Worm (Caenorhabditis elegans): ENCODE results near the gene nhr-15.
A peak's percentile ranks its signal among the peaks of the same experiment; 100 is the strongest.

nhr-15 gene

DNA sequence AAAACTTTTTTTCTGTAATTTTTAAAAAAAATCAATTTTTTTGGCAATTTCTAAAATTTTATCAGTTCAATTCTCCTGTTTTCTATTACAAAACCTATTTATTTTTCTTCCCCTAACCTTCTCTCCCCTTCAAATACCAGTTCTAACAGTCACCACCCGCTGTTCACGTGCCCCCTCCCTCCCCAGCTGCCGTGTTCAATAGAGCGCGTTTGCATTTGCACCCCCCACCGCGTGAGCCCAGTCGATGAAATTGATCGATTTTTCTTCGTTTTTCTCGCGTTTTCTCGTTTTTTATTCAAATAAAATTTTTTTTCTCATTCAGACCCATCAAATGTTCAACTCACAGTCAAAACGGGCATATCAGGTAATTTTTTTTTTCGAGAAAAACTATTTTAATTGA, 36.5 kb downstream of the nhr-15 start, which contains the start of gene atg-9 (continued):
- TF ChIP-seq rbr-2 (tag; optimal IDR thresholded peaks at IDR 0.05) (peak; percentile 46), saeg-2 (GFP tag; IDR thresholded peaks at IDR 0.05) (no peak), daf-12 (tag; optimal IDR thresholded peaks at IDR 0.05) (no peak), hif-1 (tag; optimal IDR thresholded peaks at IDR 0.05) (peak in 1 of 2 experiments; percentile 59), dve-1 (tag; optimal IDR thresholded peaks at IDR 0.05; ENCODE audit: insufficient read depth) (peak; percentile 85), nhr-77 (tag; optimal IDR thresholded peaks at IDR 0.05) (peak; percentile 84), lsy-2 (tag; optimal IDR thresholded peaks at IDR 0.05) (peak in 1 of 2 experiments; percentile 74), daf-8 (GFP tag; IDR thresholded peaks at IDR 0.05) (no peak), ama-1 (optimal IDR thresholded peaks at IDR 0.05) (peak; percentile 51), T26A8.4 (GFP tag; IDR thresholded peaks at IDR 0.05) (peak; percentile 46; the same call in 1 of the 2 replicates), Y75B8A.6 (GFP tag; IDR thresholded peaks at IDR 0.05) (peak; percentile 68; the same call in 1 of the 2 replicates), hlh-30 (tag; optimal IDR thresholded peaks at IDR 0.05; ENCODE audit: insufficient read depth) (peak; percentile 99), zfp-2 (tag; optimal IDR thresholded peaks at IDR 0.05) (no peak), mes-2 (tag; optimal IDR thresholded peaks at IDR 0.05; ENCODE audit: poor library complexity, severe bottlenecking) (peak; percentile 80), sdz-12 (GFP tag; optimal IDR thresholded peaks at IDR 0.05) (no peak), dpl-1 (GFP tag; optimal IDR thresholded peaks at IDR 0.05) (peak; percentile 64), attf-4 (tag; optimal IDR thresholded peaks at IDR 0.05) (no peak), mxl-2 (GFP tag; conservative IDR thresholded peaks at IDR 0.05) (peak; percentile 58; the same call in 1 of the 2 replicates), dmd-9 (GFP tag; IDR thresholded peaks at IDR 0.05) (0 out of 2 replicates have a peak, but pooled peaks have one; percentile 29), lin-13 (GFP tag; optimal IDR thresholded peaks at IDR 0.05) (peak; percentile 53), ZK337.2 (GFP tag; IDR thresholded peaks at IDR 0.05) (no peak), aha-1 (tag) (peak; percentile 99), daf-16 (GFP tag; optimal IDR thresholded peaks at IDR 0.05) (no peak), daf-16 (tag; optimal IDR thresholded peaks at IDR 0.05) (peak; percentile 71), egl-43 (GFP tag; IDR thresholded peaks at IDR 0.05) (no peak), zip-11 (GFP tag; IDR thresholded peaks at IDR 0.05) (no peak), mxl-3 (GFP tag; optimal IDR thresholded peaks at IDR 0.05) (peak; percentile 83), ceh-32 (tag; optimal IDR thresholded peaks at IDR 0.05; ENCODE audit: poor library complexity) (no peak), nhr-28 (tag; optimal IDR thresholded peaks at IDR 0.05) (peak; percentile 71), lir-3 (tag; optimal IDR thresholded peaks at IDR 0.05) (no peak), hmg-1.1 (GFP tag; IDR thresholded peaks at IDR 0.05) (peak; percentile 77), madf-9 (GFP tag; conservative IDR thresholded peaks at IDR 0.05) (peak; percentile 45; the same call in 1 of the 2 replicates), nhr-111 (GFP tag; optimal IDR thresholded peaks at IDR 0.05) (no peak), dmd-6 (GFP tag; IDR thresholded peaks at IDR 0.05) (peak; percentile 61)

- TF ChIP-seq unc-130 (GFP tag; optimal IDR thresholded peaks at IDR 0.05) (no peak), daf-8 (GFP tag; IDR thresholded peaks at IDR 0.05) (no peak), nhr-42 (GFP tag; IDR thresholded peaks at IDR 0.05) (no peak), unc-39 (tag; optimal IDR thresholded peaks at IDR 0.05) (no peak), ceh-62 (tag; optimal IDR thresholded peaks at IDR 0.05) (no peak), nhr-111 (GFP tag; optimal IDR thresholded peaks at IDR 0.05) (no peak), ZK337.2 (GFP tag; IDR thresholded peaks at IDR 0.05) (no peak), nhr-48 (tag; optimal IDR thresholded peaks at IDR 0.05) (no peak), zfp-3 (GFP tag; conservative IDR thresholded peaks at IDR 0.05) (no peak), lin-15B (tag; optimal IDR thresholded peaks at IDR 0.05) (no peak), T20F7.1 (GFP tag; optimal IDR thresholded peaks at IDR 0.05) (no peak), nhr-77 (tag; optimal IDR thresholded peaks at IDR 0.05) (no peak), fkh-10 (GFP tag; optimal IDR thresholded peaks at IDR 0.05) (no peak), gei-8 (GFP tag; optimal IDR thresholded peaks at IDR 0.05) (no peak), pqm-1 (tag; optimal IDR thresholded peaks at IDR 0.05) (no peak), daf-19 (GFP tag; conservative IDR thresholded peaks at IDR 0.05) (no peak), daf-12 (tag; optimal IDR thresholded peaks at IDR 0.05) (no peak), lin-38 (GFP tag; IDR thresholded peaks at IDR 0.05) (no peak)
These were observed 38.3 kb downstream of the nhr-15 start for ce11 chrV:350822-351221.

All from whole organism, L4 larva.